Worm (Caenorhabditis elegans) whole organism, L1 larva: ENCODE data around the gene nhr-17.

Source experiments
- C04F5.9 ChIP-seq: sonication (generic microtip); optimal IDR thresholded peaks from 2 replicates; lab custom pipeline; 2016; ENCODE audit warnings: missing genetic modification characterization, missing compliant biosample characterization
- C16A3.4 ChIP-seq: fragments of 150-350 bp; optimal IDR thresholded peaks from 2 replicates; lab custom pipeline; 2014; ENCODE audit warnings: missing biosample characterization, missing genetic modification characterization
- C34B4.2 ChIP-seq: sonication (generic microtip); optimal IDR thresholded peaks from 2 replicates; lab custom pipeline; 2017; ENCODE audit warnings: mild to moderate bottlenecking, missing genetic modification characterization, missing compliant biosample characterization
- F16B12.6 ChIP-seq: fragments of 150-350 bp; optimal IDR thresholded peaks from 2 replicates; lab custom pipeline; 2014; ENCODE audit warnings: missing biosample characterization, missing genetic modification characterization
- aly-2 ChIP-seq: fragments of 150-350 bp; optimal IDR thresholded peaks from 2 replicates; lab custom pipeline; 2014; ENCODE audit warnings: missing biosample characterization, missing genetic modification characterization
- ama-1 ChIP-seq: fragments of 150-350 bp; optimal IDR thresholded peaks from 2 replicates; lab custom pipeline; 2014
- ceh-88 ChIP-seq: fragments of 200-800 bp; sonication (Bioruptor generic); IDR thresholded peaks from 2 replicates; pipeline ENCODE4 v1.3.6; 2022; ENCODE audit warnings: missing genetic modification characterization, missing compliant biosample characterization
- ceh-90 ChIP-seq: sonication (generic microtip); optimal IDR thresholded peaks from 2 replicates; lab custom pipeline; 2016; ENCODE audit warnings: missing genetic modification characterization, missing compliant biosample characterization
- dpl-1 ChIP-seq, 3 experiments: fragments of 150-350 bp in 2 of 3; sonication (generic microtip) in 1 of 3; optimal IDR thresholded peaks; 2 replicates each; lab custom pipeline; 2014 to 2017; ENCODE audit warnings: missing biosample characterization in 3 of 3, missing genetic modification characterization in 3 of 3, missing genetic modification reagents in 3 of 3
- dsc-1 ChIP-seq: sonication (generic microtip); optimal IDR thresholded peaks from 2 replicates; lab custom pipeline; 2016; ENCODE audit warnings: mild to moderate bottlenecking, missing genetic modification characterization, missing compliant biosample characterization
- egl-13 ChIP-seq: sonication (generic microtip); optimal IDR thresholded peaks from 2 replicates; lab custom pipeline; 2016; ENCODE audit warnings: missing genotype, missing genetic modification reagents, missing genetic modification characterization, missing compliant biosample characterization
- elt-2 ChIP-seq: sonication (generic microtip); optimal IDR thresholded peaks from 2 replicates; lab custom pipeline; 2016; ENCODE audit warnings: missing genetic modification characterization, mild to moderate bottlenecking, inconsistent platforms, missing compliant biosample characterization, missing genetic modification reagents
- fkh-10 ChIP-seq: sonication (generic microtip); optimal IDR thresholded peaks from 2 replicates; lab custom pipeline; 2017; ENCODE audit warnings: missing biosample characterization, missing genetic modification reagents, missing genetic modification characterization
- fkh-4 ChIP-seq: sonication (generic microtip); optimal IDR thresholded peaks from 2 replicates; lab custom pipeline; 2016; ENCODE audit warnings: missing compliant biosample characterization, missing genetic modification characterization, borderline replicate concordance
- fkh-8 ChIP-seq: sonication (generic microtip); optimal IDR thresholded peaks from 2 replicates; lab custom pipeline; 2016; ENCODE audit warnings: mild to moderate bottlenecking, missing genetic modification characterization, missing compliant biosample characterization
- fos-1 ChIP-seq: fragments of 150-350 bp; optimal IDR thresholded peaks from 2 replicates; lab custom pipeline; 2014; ENCODE audit warnings: missing biosample characterization, missing genetic modification characterization
- grh-1 ChIP-seq: fragments of 200-800 bp; sonication (Bioruptor generic); IDR thresholded peaks from 2 replicates; pipeline ENCODE4 v1.3.6; 2022; ENCODE audit warnings: missing genetic modification reagents, missing genetic modification characterization, missing compliant biosample characterization
- hlh-4 ChIP-seq: sonication (generic microtip); optimal IDR thresholded peaks from 2 replicates; lab custom pipeline; 2016; ENCODE audit warnings: mild to moderate bottlenecking, missing genetic modification characterization, missing compliant biosample characterization
- isw-1 ChIP-seq: fragments of 200-800 bp; sonication (Bioruptor generic); IDR thresholded peaks from 2 replicates; pipeline ENCODE4 v1.3.6; 2022; ENCODE audit warnings: missing genetic modification characterization, missing compliant biosample characterization
- lin-13 ChIP-seq: fragments of 150-350 bp; optimal IDR thresholded peaks from 2 replicates; lab custom pipeline; 2014; ENCODE audit warnings: missing biosample characterization, missing genetic modification reagents, missing genetic modification characterization
- lin-14 ChIP-seq: fragments of 200-800 bp; sonication (Bioruptor generic); optimal IDR thresholded peaks from 2 replicates; lab custom pipeline; 2018; ENCODE audit warnings: mild to moderate bottlenecking, missing genetic modification characterization, moderate library complexity, missing compliant biosample characterization
- lin-15B ChIP-seq: fragments of 150-350 bp; sonication (generic microtip); optimal IDR thresholded peaks from 3 replicates; lab custom pipeline; 2014; ENCODE audit warnings: missing biosample characterization, missing genetic modification characterization
- lin-35 ChIP-seq, 2 experiments: fragments of 150-350 bp; optimal IDR thresholded peaks; 2 replicates each; lab custom pipeline; 2014; ENCODE audit warnings: missing biosample characterization in 2 of 2, missing genetic modification characterization in 2 of 2, missing genetic modification reagents in 2 of 2
- lin-39 ChIP-seq: fragments of 150-350 bp; optimal IDR thresholded peaks from 2 replicates; lab custom pipeline; 2014; ENCODE audit warnings: missing biosample characterization, missing genetic modification reagents, missing genetic modification characterization
- lsy-2 ChIP-seq, 2 experiments: fragments of 150-350 bp; optimal IDR thresholded peaks; 2 replicates each; lab custom pipeline; 2014; ENCODE audit warnings: missing biosample characterization in 2 of 2, missing genetic modification characterization in 2 of 2
- mep-1 ChIP-seq: fragments of 150-350 bp; optimal IDR thresholded peaks from 2 replicates; lab custom pipeline; 2014; ENCODE audit warnings: missing biosample characterization, missing genetic modification characterization
- nhr-11 ChIP-seq: fragments of 150-350 bp; optimal IDR thresholded peaks from 2 replicates; lab custom pipeline; 2014; ENCODE audit warnings: missing biosample characterization, missing genetic modification characterization
- nhr-237 ChIP-seq: fragments of 150-350 bp; optimal IDR thresholded peaks from 2 replicates; lab custom pipeline; 2014; ENCODE audit warnings: missing biosample characterization, missing genetic modification characterization
- nhr-28 ChIP-seq: fragments of 150-350 bp; optimal IDR thresholded peaks from 2 replicates; lab custom pipeline; 2014; ENCODE audit warnings: missing biosample characterization, missing genetic modification characterization
- nhr-47 ChIP-seq: sonication (generic microtip); optimal IDR thresholded peaks from 2 replicates; lab custom pipeline; 2016; ENCODE audit warnings: mild to moderate bottlenecking, missing genetic modification characterization, moderate library complexity, missing compliant biosample characterization
- nhr-71 ChIP-seq: sonication (generic microtip); optimal IDR thresholded peaks from 2 replicates; lab custom pipeline; 2016; ENCODE audit warnings: mild to moderate bottlenecking, missing genetic modification characterization, moderate library complexity, missing compliant biosample characterization
- nhr-77 ChIP-seq: fragments of 150-350 bp; optimal IDR thresholded peaks from 2 replicates; lab custom pipeline; 2014; ENCODE audit warnings: missing biosample characterization, missing genetic modification characterization
- nhr-84 ChIP-seq: sonication (generic microtip); optimal IDR thresholded peaks from 2 replicates; lab custom pipeline; 2017; ENCODE audit warnings: missing biosample characterization, missing genetic modification characterization
- nhr-85 ChIP-seq: sonication (generic microtip); peaks from one replicate; lab custom pipeline; 2016; ENCODE audit warnings: missing genetic modification characterization, inconsistent platforms, missing compliant biosample characterization
- nhr-90 ChIP-seq: sonication (generic microtip); optimal IDR thresholded peaks from 2 replicates; lab custom pipeline; 2016; ENCODE audit warnings: mild to moderate bottlenecking, missing genetic modification characterization, missing compliant biosample characterization; ENCODE audit not compliant: poor library complexity
- pag-3 ChIP-seq: sonication (generic microtip); optimal IDR thresholded peaks from 2 replicates; lab custom pipeline; 2017; ENCODE audit warnings: missing genetic modification characterization, mild to moderate bottlenecking, missing compliant biosample characterization, antibody characterized with exemption, borderline replicate concordance; ENCODE audit not compliant: insufficient read depth
- pax-3 ChIP-seq: fragments of 200-800 bp; sonication (Bioruptor generic); optimal IDR thresholded peaks from 2 replicates; lab custom pipeline; 2018; ENCODE audit warnings: mild to moderate bottlenecking, missing genetic modification characterization, moderate library complexity, missing compliant biosample characterization
- pqm-1 ChIP-seq: sonication (generic microtip); optimal IDR thresholded peaks from 3 replicates; lab custom pipeline; 2017; ENCODE audit warnings: missing biosample characterization, missing genetic modification characterization
- rnt-1 ChIP-seq: sonication (generic microtip); optimal IDR thresholded peaks from 2 replicates; lab custom pipeline; 2016; ENCODE audit warnings: mild to moderate bottlenecking, missing genetic modification characterization, moderate library complexity, missing compliant biosample characterization
- skn-1 ChIP-seq: fragments of 150-350 bp; optimal IDR thresholded peaks from 2 replicates; lab custom pipeline; 2014; ENCODE audit warnings: missing biosample characterization, missing genetic modification characterization
- snpc-4 ChIP-seq: fragments of 150-350 bp; optimal IDR thresholded peaks from 2 replicates; lab custom pipeline; 2014; ENCODE audit warnings: missing biosample characterization, missing genetic modification characterization
- snu-23 ChIP-seq: sonication (generic microtip); optimal IDR thresholded peaks from 2 replicates; lab custom pipeline; 2016; ENCODE audit warnings: missing genetic modification characterization, missing compliant biosample characterization
- sox-4 ChIP-seq: sonication (generic microtip); optimal IDR thresholded peaks from 2 replicates; lab custom pipeline; 2016; ENCODE audit warnings: missing genetic modification characterization, missing compliant biosample characterization
- sptf-1 ChIP-seq: fragments of 150-350 bp; optimal IDR thresholded peaks from 2 replicates; lab custom pipeline; 2014; ENCODE audit warnings: missing biosample characterization, missing genetic modification characterization
- swsn-7 ChIP-seq: sonication (generic microtip); optimal IDR thresholded peaks from 2 replicates; lab custom pipeline; 2016; ENCODE audit warnings: missing genetic modification characterization, missing compliant biosample characterization
- tbx-2 ChIP-seq: sonication (generic microtip); optimal IDR thresholded peaks from 2 replicates; lab custom pipeline; 2016; ENCODE audit warnings: missing genetic modification characterization, missing compliant biosample characterization
- unc-30 ChIP-seq: sonication (generic microtip); optimal IDR thresholded peaks from 2 replicates; lab custom pipeline; 2017; ENCODE audit warnings: missing biosample characterization, missing genetic modification characterization
- zag-1 ChIP-seq: fragments of 150-350 bp; optimal IDR thresholded peaks from 2 replicates; lab custom pipeline; 2014; ENCODE audit warnings: missing biosample characterization, missing genetic modification characterization
- ztf-11 ChIP-seq, 2 experiments: sonication (generic microtip); optimal IDR thresholded peaks; 2 replicates each; lab custom pipeline; 2016 to 2017; ENCODE audit warnings: missing genetic modification characterization in 2 of 2, missing biosample characterization in 1 of 2, missing compliant biosample characterization in 1 of 2
- ztf-4 ChIP-seq: fragments of 150-350 bp; optimal IDR thresholded peaks from 2 replicates; lab custom pipeline; 2014; ENCODE audit warnings: missing biosample characterization, missing genetic modification characterization

Gene nhr-17

DNA sequence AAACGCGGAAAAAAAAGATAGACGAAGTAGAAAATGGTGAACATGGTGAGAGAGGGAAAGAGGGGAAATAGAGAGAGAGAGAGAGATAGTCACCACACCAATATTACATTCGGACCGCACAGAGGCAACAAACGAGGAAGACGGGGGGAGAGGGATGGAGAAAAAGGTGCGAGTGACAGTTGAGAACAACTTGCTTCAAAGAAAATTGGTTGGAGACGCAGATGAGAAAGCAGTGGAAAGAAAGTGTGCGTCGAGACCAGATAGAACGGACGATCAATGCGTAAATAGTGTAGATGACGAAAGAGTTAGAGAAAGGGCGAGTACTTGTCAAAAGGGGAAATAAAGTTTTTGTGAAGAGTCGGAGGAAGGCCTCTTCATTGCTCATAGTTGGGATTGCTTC, 2.7 kb upstream of the nhr-17 start (continued):
- TF ChIP-seq tbx-2 (tag; lab: Kevin White, UChicago) (peak; percentile 88), C16A3.4 (peak; percentile 58), pqm-1 (tag; lab: Kevin White, UChicago) (no peak), nhr-237 (tag; lab: Kevin White, UChicago) (peak; percentile 81), aly-2 (tag; lab: Kevin White, UChicago) (no peak), swsn-7 (tag; lab: Kevin White, UChicago) (peak; percentile 90), lin-35 (GFP tag; optimal IDR thresholded peaks at IDR 0.05; lab: Kevin White, UChicago) (peak; percentile 56 to 68), isw-1 (GFP tag; lab: Robert Waterston, UW) (peak; percentile 57), lsy-2 (tag; optimal IDR thresholded peaks at IDR 0.05; lab: Kevin White, UChicago) (peak; percentile 44 to 78), fos-1 (tag; lab: Kevin White, UChicago) (peak; percentile 34), mep-1 (tag; lab: Kevin White, UChicago) (peak; percentile 92), egl-13 (tag; lab: Kevin White, UChicago) (peak; percentile 86), rnt-1 (tag; lab: Kevin White, UChicago) (peak; percentile 76), nhr-77 (tag; lab: Kevin White, UChicago) (peak; percentile 60), nhr-47 (peak; percentile 81), fkh-10 (GFP tag; lab: Kevin White, UChicago) (peak; percentile 84), lin-13 (GFP tag; lab: Kevin White, UChicago) (peak; percentile 29), F16B12.6 (tag; lab: Kevin White, UChicago) (no peak), C04F5.9 (no peak), fkh-4 (tag; lab: Kevin White, UChicago) (no peak), elt-2 (tag; lab: Kevin White, UChicago) (peak; percentile 3), skn-1 (tag; lab: Kevin White, UChicago) (peak; percentile 84), hlh-4 (tag; lab: Kevin White, UChicago) (no peak), nhr-90 (tag; lab: Kevin White, UChicago) (peak; percentile 77)

DNA sequence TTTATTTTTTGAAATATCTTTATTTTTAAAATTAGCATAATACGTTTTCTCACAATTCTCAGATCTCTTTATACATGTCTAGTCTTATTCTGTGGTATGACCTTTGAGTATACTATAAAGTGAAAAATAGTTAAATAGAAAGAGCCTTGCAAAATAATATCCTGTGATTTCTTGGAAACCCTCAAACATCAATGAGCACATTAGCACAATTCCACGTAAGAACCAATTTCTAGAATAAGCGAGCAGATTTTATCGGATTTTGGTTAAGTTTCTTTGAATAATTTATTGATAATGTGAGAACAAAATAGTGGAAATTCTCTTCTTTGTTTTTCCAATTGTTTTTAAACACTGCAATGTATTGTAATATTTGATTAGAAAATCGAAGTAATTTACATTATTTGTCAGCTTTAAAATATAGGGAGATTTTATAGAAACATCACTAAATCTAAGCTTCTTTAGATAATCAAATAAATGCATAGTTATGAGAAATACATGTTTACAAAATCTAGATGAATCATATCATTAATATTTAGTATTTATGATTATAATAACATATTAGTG, 1.4 kb upstream of the nhr-17 start:
- TF ChIP-seq nhr-71 (tag; lab: Kevin White, UChicago) (peak; percentile 80), nhr-28 (no peak), snpc-4 (tag; lab: Kevin White, UChicago) (no peak), ztf-4 (no peak), ztf-11 (tag; optimal IDR thresholded peaks at IDR 0.05; lab: Kevin White, UChicago) (no peak), ceh-88 (no peak), rnt-1 (tag; lab: Kevin White, UChicago) (no peak), dsc-1 (tag; lab: Kevin White, UChicago) (peak; percentile 97), lin-13 (GFP tag; lab: Kevin White, UChicago) (no peak), nhr-237 (tag; lab: Kevin White, UChicago) (no peak), lsy-2 (tag; optimal IDR thresholded peaks at IDR 0.05; lab: Kevin White, UChicago) (peak in 1 of 2 experiments; percentile 53), F16B12.6 (tag; lab: Kevin White, UChicago) (no peak), nhr-90 (tag; lab: Kevin White, UChicago) (no peak), lin-15B (tag; lab: Kevin White, UChicago) (no peak), unc-30 (tag; lab: Kevin White, UChicago) (no peak), dpl-1 (GFP tag; optimal IDR thresholded peaks at IDR 0.05; lab: Kevin White, UChicago) (no peak), pax-3 (tag; lab: Kevin White, UChicago) (peak; percentile 40), C34B4.2 (tag; lab: Kevin White, UChicago) (no peak), egl-13 (tag; lab: Kevin White, UChicago) (peak; percentile 63), sox-4 (tag; lab: Kevin White, UChicago) (peak; percentile 46), ceh-90 (tag; lab: Kevin White, UChicago) (no peak), snu-23 (GFP tag; lab: Kevin White, UChicago) (no peak), mep-1 (tag; lab: Kevin White, UChicago) (peak; percentile 13), lin-35 (GFP tag; optimal IDR thresholded peaks at IDR 0.05; lab: Kevin White, UChicago) (no peak), nhr-11 (tag; lab: Kevin White, UChicago) (peak; percentile 43), zag-1 (no peak), pag-3 (tag; lab: Kevin White, UChicago) (no peak), C04F5.9 (no peak), ama-1 (lab: Kevin White, UChicago) (no peak), swsn-7 (tag; lab: Kevin White, UChicago) (peak; percentile 68), lin-14 (GFP tag; lab: Kevin White, UChicago) (peak; percentile 46), lin-39 (tag; lab: Kevin White, UChicago) (no peak), nhr-84 (tag; lab: Kevin White, UChicago) (no peak), grh-1 (GFP tag; lab: Robert Waterston, UW) (no peak), hlh-4 (tag; lab: Kevin White, UChicago) (peak; percentile 76), fkh-8 (tag; lab: Kevin White, UChicago) (peak; percentile 80), nhr-85 (no peak), sptf-1 (no peak)
